Worm (Caenorhabditis elegans): ENCODE data around the gene F13D11.4.
A peak's percentile ranks its signal among the peaks of the same experiment; 100 is the strongest.

- TF ChIP-seq ama-1 (optimal IDR thresholded peaks at IDR 0.05), result no peak
- 0 out of 2 replicates have a peak, but pooled peaks have one; percentile 50 for TF ChIP-seq tbx-11 (GFP tag; IDR thresholded peaks at IDR 0.05)
- TF ChIP-seq scrt-1 (GFP tag; IDR thresholded peaks at IDR 0.05), result peak; percentile 6; the same call in 1 of the 2 replicates
- TF ChIP-seq ets-7 (tag; optimal IDR thresholded peaks at IDR 0.05), result peak; percentile 76
- peak; percentile 60 for TF ChIP-seq flt-1 (GFP tag; IDR thresholded peaks at IDR 0.05)
- no peak for TF ChIP-seq tbx-37 (GFP tag; conservative IDR thresholded peaks at IDR 0.05)
Measured at ce11 chrX:5811997-5812562, 22.5 kb downstream of the F13D11.4 start.

All from whole organism, early embryonic.